Worm (Caenorhabditis elegans) whole organism, early embryonic: ENCODE measurements around the gene W09D6.4.

Source experiments
- B0310.2 ChIP-seq: sonication (generic microtip); optimal IDR thresholded peaks from 2 replicates; lab custom pipeline; 2016; ENCODE audit warnings: mild to moderate bottlenecking, missing genetic modification characterization, missing compliant biosample characterization
- F13C5.2 ChIP-seq: sonication (generic microtip); optimal IDR thresholded peaks from 2 replicates; lab custom pipeline; 2017; ENCODE audit warnings: mild to moderate bottlenecking, missing genetic modification characterization, inconsistent platforms, missing compliant biosample characterization
- aly-1 ChIP-seq: sonication (generic microtip); optimal IDR thresholded peaks from 2 replicates; lab custom pipeline; 2016; ENCODE audit warnings: missing genetic modification characterization, missing compliant biosample characterization
- ama-1 ChIP-seq: fragments of 150-350 bp; optimal IDR thresholded peaks from 2 replicates; lab custom pipeline; 2014
- ceh-13 ChIP-seq: fragments of 200-800 bp; sonication (Bioruptor generic); optimal IDR thresholded peaks from 2 replicates; lab custom pipeline; 2018; ENCODE audit warnings: mild to moderate bottlenecking, missing genetic modification characterization, missing compliant biosample characterization
- ceh-36 ChIP-seq: sonication (generic microtip); optimal IDR thresholded peaks from 2 replicates; lab custom pipeline; 2016; ENCODE audit warnings: missing genetic modification characterization, inconsistent platforms, missing compliant biosample characterization
- ets-7 ChIP-seq: sonication (generic microtip); optimal IDR thresholded peaks from 2 replicates; lab custom pipeline; 2016; ENCODE audit warnings: missing genotype, missing genetic modification characterization, missing compliant biosample characterization
- flt-1 ChIP-seq: fragments of 200-800 bp; sonication (Bioruptor generic); IDR thresholded peaks from 2 replicates; pipeline ENCODE4 v1.3.6; 2022; ENCODE audit warnings: missing genetic modification characterization, missing compliant biosample characterization
- hmbx-1 ChIP-seq: sonication (generic microtip); optimal IDR thresholded peaks from 2 replicates; lab custom pipeline; 2016; ENCODE audit warnings: mild to moderate bottlenecking, missing genetic modification characterization, missing compliant biosample characterization
- hmg-4 ChIP-seq: fragments of 200-800 bp; sonication (Bioruptor generic); optimal IDR thresholded peaks from 2 replicates; lab custom pipeline; 2018; ENCODE audit warnings: mild to moderate bottlenecking, missing genetic modification characterization, missing compliant biosample characterization
- hnd-1 ChIP-seq: sonication (generic microtip); optimal IDR thresholded peaks from 2 replicates; lab custom pipeline; 2016; ENCODE audit warnings: missing genetic modification characterization, missing compliant biosample characterization
- pes-1 ChIP-seq: fragments of 200-800 bp; sonication (Bioruptor generic); IDR thresholded peaks from 2 replicates; pipeline ENCODE4 v1.3.6; 2022; ENCODE audit warnings: missing genetic modification reagents, missing genetic modification characterization, missing compliant biosample characterization
- scrt-1 ChIP-seq: fragments of 200-800 bp; sonication (Bioruptor generic); IDR thresholded peaks from 2 replicates; pipeline ENCODE4 v1.3.6; 2022; ENCODE audit warnings: missing genetic modification characterization, missing compliant biosample characterization
- sea-1 ChIP-seq: fragments of 200-800 bp; sonication (Bioruptor generic); conservative IDR thresholded peaks from 2 replicates; pipeline ENCODE4 v1.3.6; 2022; ENCODE audit warnings: missing genetic modification characterization, missing compliant biosample characterization
- tbx-11 ChIP-seq: fragments of 200-800 bp; sonication (Bioruptor generic); IDR thresholded peaks from 2 replicates; pipeline ENCODE4 v1.3.6; 2022; ENCODE audit warnings: missing genetic modification characterization, missing compliant biosample characterization
- tbx-37 ChIP-seq: fragments of 200-800 bp; sonication (Bioruptor generic); conservative IDR thresholded peaks from 2 replicates; pipeline ENCODE4 v1.3.6; 2022; ENCODE audit warnings: missing genetic modification reagents, missing genetic modification characterization, missing compliant biosample characterization
- tra-4 ChIP-seq: sonication (generic microtip); optimal IDR thresholded peaks from 2 replicates; lab custom pipeline; 2017; ENCODE audit warnings: missing genetic modification characterization, missing compliant biosample characterization

The W09D6.4 gene

DNA sequence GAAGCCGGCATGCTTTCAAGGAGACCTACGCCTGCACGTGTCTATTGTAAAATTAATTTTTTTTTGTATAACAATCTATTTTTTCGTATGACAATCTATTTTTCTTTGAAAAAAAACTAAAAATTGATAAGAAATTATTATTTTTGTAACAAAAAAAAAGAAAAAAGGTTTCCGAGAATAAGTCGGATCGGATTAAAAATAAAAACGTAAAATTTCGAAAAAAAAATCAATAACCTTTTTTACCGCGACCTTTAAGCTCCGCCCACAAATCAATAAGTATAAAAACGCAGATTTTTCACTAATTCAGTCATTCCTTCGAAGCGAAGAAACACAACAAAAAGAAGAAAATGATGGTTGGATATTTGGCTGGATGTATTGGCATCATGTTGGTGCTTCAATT lies at the start of gene W09D6.4:
Gene W09D6.4 (plus strand): TSS at position 301 of the 400 bp plus-strand sequence.
- TF ChIP-seq ceh-13 (GFP tag; lab: Kevin White, UChicago) (no peak), ets-7 (tag; lab: Kevin White, UChicago) (no peak), flt-1 (GFP tag; lab: Robert Waterston, UW) (no peak), hmbx-1 (no peak), tra-4 (tag; lab: Kevin White, UChicago) (no peak), aly-1 (no peak)

ce11 chrIII:11031309-11031708 lies 48.2 kb upstream of the W09D6.4 start, which contains the start of gene Y48A6B.14:
Gene Y48A6B.14, plus strand, starts transcription at chrIII:11031609.
- no peak for TF ChIP-seq ama-1 (lab: Kevin White, UChicago)
- TF ChIP-seq aly-1, result no peak
- TF ChIP-seq ceh-36, result no peak
- no peak for TF ChIP-seq hnd-1 (tag; lab: Kevin White, UChicago)
- no peak for TF ChIP-seq B0310.2 (tag; lab: Kevin White, UChicago)
- no peak for TF ChIP-seq pes-1
- no peak for TF ChIP-seq ceh-13 (GFP tag; lab: Kevin White, UChicago)
- no peak for TF ChIP-seq ets-7 (tag; lab: Kevin White, UChicago)
- TF ChIP-seq hmg-4 (GFP tag; lab: Kevin White, UChicago), result no peak

DNA sequence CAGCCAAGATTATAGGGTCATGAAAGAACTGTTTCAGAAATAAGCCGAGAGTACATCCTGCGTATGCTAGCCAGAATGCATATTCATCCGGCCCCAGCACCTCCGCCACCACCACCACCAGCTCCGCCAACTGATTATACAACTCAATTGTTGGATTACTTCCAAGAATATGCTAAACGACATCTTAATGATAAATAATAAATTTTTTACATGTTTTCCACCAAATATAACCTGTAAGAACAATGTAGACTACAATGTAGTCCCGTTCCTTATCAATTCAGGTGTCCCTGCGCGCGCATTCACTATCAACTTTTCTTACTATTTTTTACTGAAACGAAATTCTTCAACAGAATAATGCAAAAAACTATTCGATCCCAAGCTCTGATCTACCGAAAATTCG lies 46.7 kb upstream of the W09D6.4 start, which contains the start of gene Y48A6B.9:
Gene Y48A6B.9 (plus strand): TSS at position 301 of the 400 bp plus-strand sequence.
- no peak for TF ChIP-seq tbx-11 (GFP tag; lab: Robert Waterston, UW)
- no peak for TF ChIP-seq tra-4 (tag; lab: Kevin White, UChicago)
- no peak for TF ChIP-seq hnd-1 (tag; lab: Kevin White, UChicago)

DNA sequence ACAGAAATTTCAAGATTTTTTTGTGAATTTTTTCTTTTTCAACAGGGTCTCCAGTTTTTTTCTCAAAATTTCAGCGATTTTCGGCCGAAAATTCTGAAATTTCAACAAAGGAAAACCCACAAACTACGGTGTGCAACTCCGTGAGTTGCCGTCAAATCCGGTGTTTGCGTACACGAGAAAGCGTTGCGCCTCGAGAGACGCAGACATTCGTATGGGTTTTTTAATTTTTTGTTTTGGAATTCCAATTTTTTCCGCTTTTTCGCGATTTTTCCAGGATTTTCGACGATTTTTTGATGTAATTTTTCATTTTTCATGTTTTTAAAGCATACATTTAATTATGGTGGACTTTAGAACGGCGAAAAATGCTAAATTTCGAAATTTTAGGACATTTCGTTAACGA lies 43.4 kb upstream of the W09D6.4 start:
- TF ChIP-seq flt-1 (GFP tag; lab: Robert Waterston, UW) (0 out of 2 replicates have a peak, but pooled peaks have one; percentile 7), F13C5.2 (tag; lab: Kevin White, UChicago) (peak; percentile 67), tbx-37 (no peak), tbx-11 (GFP tag; lab: Robert Waterston, UW) (no peak)

DNA sequence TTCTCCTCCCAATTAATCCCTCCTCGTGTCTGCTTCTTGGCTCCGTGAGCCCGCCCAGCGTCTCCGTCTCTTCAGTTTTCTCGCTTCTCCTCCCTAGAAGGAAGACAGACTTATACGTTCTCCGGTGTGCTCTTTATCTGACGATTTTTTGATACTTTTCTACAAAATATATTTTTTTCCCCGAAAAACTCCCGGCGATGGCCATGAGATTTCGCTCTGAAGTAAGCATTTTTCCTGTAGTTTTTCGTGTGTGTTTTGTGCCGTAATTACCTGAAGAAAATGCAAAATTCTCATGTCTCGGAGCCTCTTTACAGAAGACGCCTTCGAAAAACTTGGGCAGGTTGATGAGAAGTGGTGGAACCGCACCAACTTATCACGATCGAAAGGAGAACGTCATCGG lies 42.9 kb upstream of the W09D6.4 start, which contains the start of gene spat-2:
Gene spat-2 (plus strand): TSS at position 301 of the 400 bp plus-strand sequence.
- TF ChIP-seq tbx-11 (GFP tag; lab: Robert Waterston, UW), result no peak
- no peak for TF ChIP-seq pes-1
- TF ChIP-seq ceh-13 (GFP tag; lab: Kevin White, UChicago), result no peak
- TF ChIP-seq scrt-1, result no peak
- no peak for TF ChIP-seq sea-1 (GFP tag; lab: Robert Waterston, UW)
- no peak for TF ChIP-seq hmbx-1
- TF ChIP-seq tra-4 (tag; lab: Kevin White, UChicago), result no peak
- TF ChIP-seq hmg-4 (GFP tag; lab: Kevin White, UChicago), result no peak
- no peak for TF ChIP-seq ceh-36
- TF ChIP-seq hnd-1 (tag; lab: Kevin White, UChicago), result no peak

ce11 chrIII:11039250-11039649 lies 40.3 kb upstream of the W09D6.4 start:
- TF ChIP-seq hnd-1 (tag; lab: Kevin White, UChicago), result no peak
- no peak for TF ChIP-seq ets-7 (tag; lab: Kevin White, UChicago)
- no peak for TF ChIP-seq tra-4 (tag; lab: Kevin White, UChicago)
- no peak for TF ChIP-seq sea-1 (GFP tag; lab: Robert Waterston, UW)
- TF ChIP-seq tbx-11 (GFP tag; lab: Robert Waterston, UW), result no peak
- no peak for TF ChIP-seq B0310.2 (tag; lab: Kevin White, UChicago)
- TF ChIP-seq scrt-1, result no peak
- no peak for TF ChIP-seq tbx-37
- TF ChIP-seq hmg-4 (GFP tag; lab: Kevin White, UChicago), result no peak
- TF ChIP-seq ceh-13 (GFP tag; lab: Kevin White, UChicago), result no peak
- no peak for TF ChIP-seq hmbx-1
- TF ChIP-seq flt-1 (GFP tag; lab: Robert Waterston, UW), result no peak
- TF ChIP-seq ama-1 (lab: Kevin White, UChicago), result no peak
- no peak for TF ChIP-seq aly-1
- TF ChIP-seq pes-1, result no peak
- no peak for TF ChIP-seq F13C5.2 (tag; lab: Kevin White, UChicago)
- no peak for TF ChIP-seq ceh-36

- no peak for TF ChIP-seq hmbx-1
- TF ChIP-seq tbx-11 (GFP tag; lab: Robert Waterston, UW), result no peak
- no peak for TF ChIP-seq B0310.2 (tag; lab: Kevin White, UChicago)
- no peak for TF ChIP-seq pes-1
- no peak for TF ChIP-seq hmg-4 (GFP tag; lab: Kevin White, UChicago)
- TF ChIP-seq tra-4 (tag; lab: Kevin White, UChicago), result no peak
- TF ChIP-seq ceh-36, result no peak
- no peak for TF ChIP-seq tbx-37
- TF ChIP-seq hnd-1 (tag; lab: Kevin White, UChicago), result no peak
- TF ChIP-seq F13C5.2 (tag; lab: Kevin White, UChicago), result no peak
- no peak for TF ChIP-seq ama-1 (lab: Kevin White, UChicago)
- no peak for TF ChIP-seq scrt-1
- TF ChIP-seq ceh-13 (GFP tag; lab: Kevin White, UChicago), result no peak
- TF ChIP-seq flt-1 (GFP tag; lab: Robert Waterston, UW), result no peak
- no peak for TF ChIP-seq aly-1
- TF ChIP-seq ets-7 (tag; lab: Kevin White, UChicago), result no peak
- TF ChIP-seq sea-1 (GFP tag; lab: Robert Waterston, UW), result no peak
Observed at ce11 chrIII:11040606-11041005, 38.9 kb upstream of the W09D6.4 start.

DNA sequence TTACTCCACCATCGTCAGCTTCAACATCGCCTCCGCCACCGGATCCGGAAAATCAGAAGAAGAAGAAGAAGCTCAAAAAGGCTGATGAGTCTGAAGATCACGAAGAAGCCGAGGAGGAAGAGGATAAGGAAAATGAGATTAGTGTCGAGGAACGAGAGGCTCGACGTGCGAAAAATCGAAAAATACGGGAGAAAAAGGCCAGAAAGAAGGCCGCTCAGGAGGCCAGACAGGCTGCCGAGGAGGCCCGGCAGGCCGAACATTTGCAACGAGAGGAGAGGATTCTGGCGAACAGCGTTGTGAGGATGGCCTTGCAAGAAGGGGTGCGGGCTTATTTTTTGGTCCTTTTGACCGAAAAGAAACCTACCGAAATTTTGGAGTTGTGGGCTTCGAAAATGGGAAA lies 34.3 kb upstream of the W09D6.4 start:
- TF ChIP-seq hnd-1 (tag; lab: Kevin White, UChicago) (no peak), F13C5.2 (tag; lab: Kevin White, UChicago) (no peak), B0310.2 (tag; lab: Kevin White, UChicago) (no peak), aly-1 (no peak), pes-1 (no peak), tbx-37 (no peak), scrt-1 (no peak), sea-1 (GFP tag; lab: Robert Waterston, UW) (no peak), hmg-4 (GFP tag; lab: Kevin White, UChicago) (no peak), ama-1 (lab: Kevin White, UChicago) (no peak), ceh-13 (GFP tag; lab: Kevin White, UChicago) (no peak), tbx-11 (GFP tag; lab: Robert Waterston, UW) (no peak), tra-4 (tag; lab: Kevin White, UChicago) (no peak), hmbx-1 (no peak), ets-7 (tag; lab: Kevin White, UChicago) (no peak), flt-1 (GFP tag; lab: Robert Waterston, UW) (no peak), ceh-36 (no peak)
